Fruit fly (Drosophila melanogaster) whole organism, embryonic: ENCODE measurements around the gene ETHR.

Experiments
- Abd-B ChIP-seq: fragments of 200-800 bp; sonication (Bioruptor generic); optimal IDR thresholded peaks from 2 replicates; lab custom pipeline; 2018; ENCODE audit warnings: missing biosample characterization, mild to moderate bottlenecking, missing genetic modification characterization, moderate library complexity
- Asciz ChIP-seq: fragments of 200-800 bp; sonication (Bioruptor generic); optimal IDR thresholded peaks from 2 replicates; lab custom pipeline; 2017; ENCODE audit warnings: missing biosample characterization, mild to moderate bottlenecking, missing genetic modification characterization, missing genetic modification reagents
- Atf-2 ChIP-seq: fragments of 200-800 bp; sonication (Bioruptor generic); optimal IDR thresholded peaks from 2 replicates; lab custom pipeline; 2016; ENCODE audit warnings: missing biosample characterization, missing genetic modification characterization
- CG10431 ChIP-seq: fragments of 200-800 bp; sonication (Bioruptor generic); optimal IDR thresholded peaks from 3 replicates; lab custom pipeline; 2018; ENCODE audit warnings: missing biosample characterization, mild to moderate bottlenecking, missing genetic modification characterization
- CG10959 ChIP-seq: fragments of 200-800 bp; sonication (Bioruptor generic); IDR thresholded peaks from 2 replicates; pipeline ENCODE4 v1.3.6; 2022; ENCODE audit warnings: missing biosample characterization, missing genetic modification characterization
- CG1602 ChIP-seq: fragments of 200-800 bp; sonication (Bioruptor generic); optimal IDR thresholded peaks from 3 replicates; lab custom pipeline; 2016; ENCODE audit warnings: missing biosample characterization, missing genetic modification characterization
- CG17186 ChIP-seq: fragments of 200-800 bp; sonication (Bioruptor generic); optimal IDR thresholded peaks from 3 replicates; lab custom pipeline; 2017; ENCODE audit warnings: missing biosample characterization, missing genetic modification reagents, missing genetic modification characterization
- CG1832 ChIP-seq: fragments of 200-800 bp; sonication (Bioruptor generic); optimal IDR thresholded peaks from 2 replicates; lab custom pipeline; 2017; ENCODE audit warnings: missing biosample characterization, mild to moderate bottlenecking, missing genetic modification characterization, inconsistent platforms
- CG3163 ChIP-seq: fragments of 200-800 bp; sonication (Bioruptor generic); optimal IDR thresholded peaks from 3 replicates; lab custom pipeline; 2016; ENCODE audit warnings: missing biosample characterization, missing genetic modification characterization
- CG32772 ChIP-seq: fragments of 200-800 bp; sonication (Bioruptor generic); IDR thresholded peaks from 2 replicates; pipeline ENCODE4 v1.3.6; 2022; ENCODE audit warnings: missing biosample characterization, missing genetic modification characterization
- CG34376 ChIP-seq: fragments of 200-800 bp; sonication (Bioruptor generic); optimal IDR thresholded peaks from 2 replicates; lab custom pipeline; 2018; ENCODE audit warnings: missing biosample characterization, mild to moderate bottlenecking, missing genetic modification characterization
- CG4328 ChIP-seq: fragments of 200-800 bp; sonication (Bioruptor generic); optimal IDR thresholded peaks from 3 replicates; lab custom pipeline; 2017; ENCODE audit warnings: missing biosample characterization, missing genetic modification reagents, missing genetic modification characterization
- CG4404 ChIP-seq: fragments of 200-800 bp; sonication (Bioruptor generic); IDR thresholded peaks from 2 replicates; pipeline ENCODE4 v1.3.6; 2022; ENCODE audit warnings: missing biosample characterization, missing genetic modification characterization
- CG5953 ChIP-seq: fragments of 200-800 bp; sonication (Bioruptor generic); IDR thresholded peaks from 2 replicates; pipeline ENCODE4 v1.3.6; 2022; ENCODE audit warnings: missing biosample characterization, missing genetic modification characterization
- CG6654 ChIP-seq: fragments of 200-800 bp; sonication (Bioruptor generic); optimal IDR thresholded peaks from 2 replicates; lab custom pipeline; 2017; ENCODE audit warnings: missing biosample characterization, mild to moderate bottlenecking, missing genetic modification characterization
- CG9817 ChIP-seq: fragments of 200-800 bp; sonication (Bioruptor generic); optimal IDR thresholded peaks from 2 replicates; lab custom pipeline; 2018; ENCODE audit warnings: missing biosample characterization, mild to moderate bottlenecking, missing genetic modification characterization, moderate library complexity
- D ChIP-seq, 2 experiments: fragments of 200-800 bp in 1 of 2; fragments of >200 bp in 1 of 2; sonication (Bioruptor generic) in 1 of 2; optimal IDR thresholded peaks; 2 replicates in 1 of 2; 3 replicates in 1 of 2; lab custom pipeline; 2017; ENCODE audit warnings: mild to moderate bottlenecking in 1 of 2, missing biosample characterization in 1 of 2, missing genetic modification characterization in 1 of 2, missing genetic modification reagents in 1 of 2
- Dref ChIP-seq: fragments of 200-800 bp; sonication (Bioruptor generic); IDR thresholded peaks from 2 replicates; pipeline ENCODE4 v1.3.6; 2022; ENCODE audit warnings: missing biosample characterization, missing genetic modification characterization
- E2f2 ChIP-seq: fragments of 200-800 bp; sonication (Bioruptor generic); IDR thresholded peaks from 2 replicates; pipeline ENCODE4 v1.3.6; 2022; ENCODE audit warnings: missing biosample characterization, missing genetic modification characterization
- HLH4C ChIP-seq: fragments of 200-800 bp; sonication (Bioruptor generic); IDR thresholded peaks from 3 replicates; pipeline ENCODE4 v1.3.6; 2022; ENCODE audit warnings: missing biosample characterization, missing genetic modification characterization; ENCODE audit not compliant: partially characterized antibody
- Hey ChIP-seq: fragments of 200-800 bp; sonication (Bioruptor generic); optimal IDR thresholded peaks from 3 replicates; lab custom pipeline; 2018; ENCODE audit warnings: missing biosample characterization, mild to moderate bottlenecking, missing genetic modification characterization
- HmgD ChIP-seq: fragments of 200-800 bp; sonication (Bioruptor generic); optimal IDR thresholded peaks from 3 replicates; lab custom pipeline; 2016; ENCODE audit warnings: missing biosample characterization, missing genetic modification characterization
- Med ChIP-seq: fragments of 200-800 bp; sonication (Bioruptor generic); peaks from one replicate; lab custom pipeline; 2016; ENCODE audit warnings: missing biosample characterization, missing genetic modification characterization, mild to moderate bottlenecking, inconsistent platforms, moderate library complexity
- Pdp1 ChIP-seq, 2 experiments: fragments of 200-800 bp; sonication (Bioruptor generic); optimal IDR thresholded peaks; 3 replicates each; lab custom pipeline; 2016; ENCODE audit warnings: missing biosample characterization in 2 of 2, missing genetic modification characterization in 2 of 2, mild to moderate bottlenecking in 1 of 2, moderate library complexity in 1 of 2
- Ptx1 ChIP-seq: fragments of 200-800 bp; sonication (Bioruptor generic); IDR thresholded peaks from 2 replicates; pipeline ENCODE4 v1.3.6; 2022; ENCODE audit warnings: missing biosample characterization, missing genetic modification characterization
- Rx ChIP-seq: fragments of 200-800 bp; sonication (Bioruptor generic); IDR thresholded peaks from 2 replicates; pipeline ENCODE4 v1.3.6; 2022; ENCODE audit warnings: missing biosample characterization, missing genetic modification characterization
- Side ChIP-seq: fragments of 200-800 bp; sonication (Bioruptor generic); optimal IDR thresholded peaks from 2 replicates; lab custom pipeline; 2016; ENCODE audit warnings: missing biosample characterization, missing genetic modification characterization
- Stat92E ChIP-seq, 3 experiments: fragments of >200 bp in 2 of 3; fragments of 200-800 bp in 1 of 3; sonication (Bioruptor generic) in 1 of 3; optimal IDR thresholded peaks; 2 replicates each; lab custom pipeline; 2017 to 2019; ENCODE audit warnings: missing biosample characterization in 3 of 3, missing genetic modification characterization in 3 of 3, mild to moderate bottlenecking in 1 of 3, moderate library complexity in 1 of 3
- Trl ChIP-seq, 3 experiments: fragments of >200 bp in 2 of 3; fragments of 200-800 bp in 1 of 3; sonication (Bioruptor generic) in 1 of 3; optimal IDR thresholded peaks; 2 replicates in 1 of 3; 3 replicates in 2 of 3; lab custom pipeline; 2016 to 2017; ENCODE audit warnings: missing biosample characterization in 1 of 3, missing genetic modification characterization in 1 of 3
- abd-A ChIP-seq: fragments of 200-800 bp; sonication (Bioruptor generic); optimal IDR thresholded peaks from 3 replicates; lab custom pipeline; 2019; ENCODE audit warnings: missing biosample characterization, mild to moderate bottlenecking, missing genetic modification characterization, moderate library complexity
- ac ChIP-seq: fragments of 200-800 bp; sonication (Bioruptor generic); optimal IDR thresholded peaks from 3 replicates; lab custom pipeline; 2017; ENCODE audit warnings: missing biosample characterization, mild to moderate bottlenecking, missing genetic modification characterization
- az2 ChIP-seq: fragments of 200-800 bp; sonication (Bioruptor generic); optimal IDR thresholded peaks from 3 replicates; lab custom pipeline; 2016; ENCODE audit warnings: missing biosample characterization, missing genetic modification characterization
- bsh ChIP-seq, 2 experiments: fragments of 200-800 bp; sonication (Bioruptor generic); optimal IDR thresholded peaks; 2 replicates each; lab custom pipeline; 2017 to 2018; ENCODE audit warnings: mild to moderate bottlenecking in 2 of 2, missing biosample characterization in 2 of 2, missing genetic modification characterization in 2 of 2, moderate library complexity in 1 of 2
- cato ChIP-seq: fragments of 200-800 bp; sonication (Bioruptor generic); optimal IDR thresholded peaks from 2 replicates; lab custom pipeline; 2016; ENCODE audit warnings: missing biosample characterization, missing genetic modification characterization, borderline replicate concordance
- cg ChIP-seq: fragments of 200-800 bp; sonication (Bioruptor generic); optimal IDR thresholded peaks from 3 replicates; lab custom pipeline; 2019; ENCODE audit warnings: missing biosample characterization, mild to moderate bottlenecking, missing genetic modification characterization, moderate library complexity
- croc ChIP-seq: fragments of 200-800 bp; sonication (Bioruptor generic); conservative IDR thresholded peaks from 3 replicates; pipeline ENCODE4 v1.3.6; 2022; ENCODE audit warnings: missing biosample characterization, missing genetic modification characterization
- dati ChIP-seq: fragments of 200-800 bp; sonication (Bioruptor generic); IDR thresholded peaks from 2 replicates; pipeline ENCODE4 v1.3.6; 2022; ENCODE audit warnings: missing biosample characterization, missing genetic modification characterization
- dmrt99B ChIP-seq: fragments of 200-800 bp; sonication (Bioruptor generic); optimal IDR thresholded peaks from 2 replicates; lab custom pipeline; 2018; ENCODE audit warnings: missing biosample characterization, mild to moderate bottlenecking, missing genetic modification characterization, moderate library complexity
- exex ChIP-seq: fragments of 200-800 bp; sonication (Bioruptor generic); optimal IDR thresholded peaks from 4 replicates; lab custom pipeline; 2018; ENCODE audit warnings: missing biosample characterization, mild to moderate bottlenecking, missing genetic modification characterization, moderate library complexity
- hkb ChIP-seq, 2 experiments: fragments of 200-800 bp in 1 of 2; fragments of >200 bp in 1 of 2; sonication (Bioruptor generic) in 1 of 2; IDR thresholded peaks in 1 of 2; optimal IDR thresholded peaks in 1 of 2; 2 replicates each; pipeline versions ENCODE4 v1.3.6 to Lab custom; 2017 to 2022; ENCODE audit warnings: missing biosample characterization in 1 of 2, missing genetic modification characterization in 1 of 2
- kah ChIP-seq: fragments of 200-800 bp; sonication (Bioruptor generic); optimal IDR thresholded peaks from 2 replicates; lab custom pipeline; 2018; ENCODE audit warnings: missing biosample characterization, mild to moderate bottlenecking, missing genetic modification characterization
- luna ChIP-seq: fragments of 200-800 bp; sonication (Bioruptor generic); optimal IDR thresholded peaks from 2 replicates; lab custom pipeline; 2016; ENCODE audit warnings: missing biosample characterization, missing genetic modification characterization
- nau ChIP-seq: fragments of 200-800 bp; sonication (Bioruptor generic); optimal IDR thresholded peaks from 3 replicates; lab custom pipeline; 2017; ENCODE audit warnings: missing biosample characterization, mild to moderate bottlenecking, missing genetic modification characterization, missing genetic modification reagents
- nmo ChIP-seq: fragments of 200-800 bp; sonication (Bioruptor generic); optimal IDR thresholded peaks from 2 replicates; lab custom pipeline; 2018; ENCODE audit warnings: missing biosample characterization, mild to moderate bottlenecking, missing genetic modification characterization, moderate library complexity
- pfk ChIP-seq: fragments of 200-800 bp; sonication (Bioruptor generic); optimal IDR thresholded peaks from 2 replicates; lab custom pipeline; 2018; ENCODE audit warnings: missing biosample characterization, mild to moderate bottlenecking, missing genetic modification characterization, moderate library complexity
- toy ChIP-seq: fragments of 200-800 bp; sonication (Bioruptor generic); IDR thresholded peaks from 2 replicates; pipeline ENCODE4 v1.3.6; 2022; ENCODE audit warnings: missing biosample characterization, missing genetic modification characterization
- ttk ChIP-seq: fragments of 200-800 bp; sonication (Bioruptor generic); IDR thresholded peaks from 2 replicates; pipeline ENCODE4 v2.1.2; 2022; ENCODE audit warnings: missing biosample characterization, missing genetic modification characterization
- usp ChIP-seq: fragments of >200 bp; optimal IDR thresholded peaks from 2 replicates; lab custom pipeline; 2017; ENCODE audit warnings: missing biosample characterization, missing genetic modification characterization
- zen2 ChIP-seq: fragments of 200-800 bp; sonication (Bioruptor generic); IDR thresholded peaks from 3 replicates; pipeline ENCODE4 v1.3.6; 2022; ENCODE audit warnings: missing biosample characterization, missing genetic modification characterization; ENCODE audit not compliant: partially characterized antibody

The ETHR gene

DNA sequence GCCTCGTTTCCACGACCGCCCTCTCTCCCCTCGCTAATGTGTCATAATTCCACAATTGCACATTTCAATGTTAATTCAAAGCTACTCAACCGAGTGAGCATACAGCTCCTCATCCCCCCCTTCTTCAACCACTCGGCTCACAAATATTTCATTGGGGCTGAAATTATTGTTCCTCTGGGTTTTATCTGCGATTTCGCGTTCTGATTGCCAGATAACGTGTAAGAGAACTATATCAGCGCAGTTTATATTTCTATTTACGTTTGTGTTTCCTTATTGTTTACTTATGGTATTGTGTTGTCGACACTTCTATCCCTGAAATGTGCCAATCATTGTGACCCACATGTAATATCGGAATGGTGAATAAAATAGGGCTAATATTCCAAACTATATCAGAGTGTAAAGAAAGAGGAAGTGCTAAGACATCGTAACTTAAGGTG lies 40.0 kb upstream of the ETHR start (continued):
- TF ChIP-seq kah (GFP tag; lab: Kevin White, UChicago) (no peak), nmo (no peak), dmrt99B (no peak), nau (GFP tag; lab: Kevin White, UChicago) (no peak), croc (no peak), D (optimal IDR thresholded peaks at IDR 0.05; lab: Kevin White, UChicago) (no peak), D (GFP tag; optimal IDR thresholded peaks at IDR 0.05; lab: Kevin White, UChicago) (no peak), az2 (GFP tag; lab: Kevin White, UChicago) (no peak), HLH4C (GFP tag; lab: Robert Waterston, UW) (no peak), CG9817 (tag; lab: Kevin White, UChicago) (no peak), CG10959 (GFP tag; lab: Robert Waterston, UW) (no peak), ac (GFP tag; lab: Kevin White, UChicago) (no peak), Hey (tag; lab: Kevin White, UChicago) (peak; percentile 32), pfk (GFP tag; lab: Kevin White, UChicago) (peak; percentile 16), CG10431 (no peak), Med (peak; percentile 56), CG32772 (no peak), abd-A (tag; lab: Kevin White, UChicago) (peak; percentile 19), usp (GFP tag; lab: Kevin White, UChicago) (no peak), HmgD (GFP tag; lab: Kevin White, UChicago) (no peak), CG5953 (GFP tag; lab: Robert Waterston, UW) (0 out of 2 replicates have a peak, but pooled peaks have one; percentile 19), Abd-B (GFP tag; lab: Kevin White, UChicago) (no peak), cato (no peak), CG1832 (no peak), bsh (GFP tag; optimal IDR thresholded peaks at IDR 0.05; lab: Kevin White, UChicago) (no peak), cg (peak; percentile 5), Atf-2 (GFP tag; lab: Kevin White, UChicago) (no peak), zen2 (no peak), CG17186 (GFP tag; lab: Kevin White, UChicago) (no peak), CG34376 (GFP tag; lab: Kevin White, UChicago) (peak; percentile 93), Side (no peak), toy (GFP tag; lab: Robert Waterston, UW) (no peak), Ptx1 (GFP tag; lab: Robert Waterston, UW) (no peak), Trl (optimal IDR thresholded peaks at IDR 0.05; lab: Kevin White, UChicago) (peak in 1 of 2 experiments; percentile 10), Trl (GFP tag; optimal IDR thresholded peaks at IDR 0.05; lab: Kevin White, UChicago) (no peak), CG3163 (GFP tag; lab: Kevin White, UChicago) (peak; percentile 48), Rx (GFP tag; lab: Robert Waterston, UW) (no peak), Pdp1 (GFP tag; optimal IDR thresholded peaks at IDR 0.05; lab: Kevin White, UChicago) (peak in 1 of 2 experiments; percentile 59), Dref (GFP tag; lab: Robert Waterston, UW) (no peak), CG4328 (no peak), luna (no peak), Stat92E (GFP tag; optimal IDR thresholded peaks at IDR 0.05; lab: Kevin White, UChicago) (no peak), CG6654 (no peak), CG1602 (GFP tag; lab: Kevin White, UChicago) (no peak), E2f2 (GFP tag; lab: Robert Waterston, UW) (no peak), Asciz (GFP tag; lab: Kevin White, UChicago) (no peak), CG4404 (GFP tag; lab: Robert Waterston, UW) (no peak), exex (tag; lab: Kevin White, UChicago) (peak; percentile 86), ttk (no peak), hkb (optimal IDR thresholded peaks at IDR 0.05; lab: Kevin White, UChicago) (no peak), hkb (GFP tag; IDR thresholded peaks at IDR 0.05; lab: Robert Waterston, UW) (no peak), dati (no peak)
